Fruit fly (Drosophila melanogaster): Measurements from ENCODE around the gene CG5194.
A peak's percentile ranks its signal among the peaks of the same experiment; 100 is the strongest.

The CG5194 gene

dm6 chr3L:9004788-9005246 is 4.8 kb downstream of the CG5194 start, which contains the start of gene Doc3 (continued):
- TF ChIP-seq Blimp-1 (GFP tag; optimal IDR thresholded peaks at IDR 0.05) = no peak
- TF ChIP-seq Xbp1 (GFP tag; optimal IDR thresholded peaks at IDR 0.05) = no peak
- no peak for TF ChIP-seq CG11456 (GFP tag; IDR thresholded peaks at IDR 0.05)
- no peak for TF ChIP-seq Fer2 (tag; optimal IDR thresholded peaks at IDR 0.05)
- no peak for TF ChIP-seq CG12942 (GFP tag; optimal IDR thresholded peaks at IDR 0.05)
- no peak for TF ChIP-seq CG8765 (GFP tag; IDR thresholded peaks at IDR 0.05)
- TF ChIP-seq Ets97D (GFP tag; optimal IDR thresholded peaks at IDR 0.05) = no peak
- peak; percentile 75 for TF ChIP-seq grn (GFP tag; optimal IDR thresholded peaks at IDR 0.05)
- no peak for TF ChIP-seq h (optimal IDR thresholded peaks at IDR 0.05)
- TF ChIP-seq CG31224 (GFP tag; IDR thresholded peaks at IDR 0.05) = no peak
- no peak for TF ChIP-seq CG4328 (GFP tag; optimal IDR thresholded peaks at IDR 0.05)
- TF ChIP-seq gcm (GFP tag; optimal IDR thresholded peaks at IDR 0.05) = peak; percentile 11
- TF ChIP-seq z (GFP tag; IDR thresholded peaks at IDR 0.05) = peak; percentile 64; the same call in 1 of the 3 replicates
- TF ChIP-seq CG3847 (GFP tag; IDR thresholded peaks at IDR 0.05) = no peak
- peak; percentile 68 for TF ChIP-seq CG17829 (tag; optimal IDR thresholded peaks at IDR 0.05)
- no peak for TF ChIP-seq CG10366 (GFP tag; IDR thresholded peaks at IDR 0.05)
- no peak for TF ChIP-seq CG6654 (GFP tag; optimal IDR thresholded peaks at IDR 0.05)
- no peak for TF ChIP-seq fd96Cb (tag; optimal IDR thresholded peaks at IDR 0.05)
- peak; percentile 90 for TF ChIP-seq crol (GFP tag; IDR thresholded peaks at IDR 0.05)
- TF ChIP-seq CG9932 (GFP tag; IDR thresholded peaks at IDR 0.05) = no peak
- TF ChIP-seq gce (GFP tag; IDR thresholded peaks at IDR 0.05) = no peak
- peak; percentile 99 for TF ChIP-seq Nf-YC (tag; optimal IDR thresholded peaks at IDR 0.05)
- TF ChIP-seq CG9437 (GFP tag; optimal IDR thresholded peaks at IDR 0.05) = peak; percentile 27
- TF ChIP-seq Jarid2 (GFP tag; optimal IDR thresholded peaks at IDR 0.05) = peak; percentile 44
- TF ChIP-seq Dp (GFP tag; optimal IDR thresholded peaks at IDR 0.05) = no peak
- TF ChIP-seq CG10543 (GFP tag; optimal IDR thresholded peaks at IDR 0.05) = peak; percentile 70
- TF ChIP-seq CG34224 (GFP tag; IDR thresholded peaks at IDR 0.05; ENCODE audit: partially characterized antibody) = 0 out of 3 replicates have a peak, but pooled peaks have one; percentile 17
- TF ChIP-seq CG2199 (GFP tag; IDR thresholded peaks at IDR 0.05) = peak; percentile 29; the same call in 1 of the 3 replicates
- TF ChIP-seq al (GFP tag; IDR thresholded peaks at IDR 0.05) = no peak
- peak; percentile 82 for TF ChIP-seq GATAe (GFP tag; conservative IDR thresholded peaks at IDR 0.05)
- TF ChIP-seq jigr1 (GFP tag; IDR thresholded peaks at IDR 0.05) = no peak
- TF ChIP-seq CG8478 (optimal IDR thresholded peaks at IDR 0.05) = peak; percentile 25
- no peak for TF ChIP-seq Hr39 (optimal IDR thresholded peaks at IDR 0.05)
- TF ChIP-seq HHEX (GFP tag; optimal IDR thresholded peaks at IDR 0.05) = no peak
- no peak for TF ChIP-seq CG7839 (tag; optimal IDR thresholded peaks at IDR 0.05)
- TF ChIP-seq CG11504 (tag; optimal IDR thresholded peaks at IDR 0.05) = no peak
- TF ChIP-seq CG1602 (GFP tag; optimal IDR thresholded peaks at IDR 0.05) = no peak
- peak; percentile 53 for TF ChIP-seq Deaf1 (tag; optimal IDR thresholded peaks at IDR 0.05)
- no peak for TF ChIP-seq jing (GFP tag; optimal IDR thresholded peaks at IDR 0.05)
- TF ChIP-seq sr (GFP tag; IDR thresholded peaks at IDR 0.05) = peak; percentile 65; the same call in 1 of the 3 replicates
- TF ChIP-seq grau (tag; optimal IDR thresholded peaks at IDR 0.05) = no peak
- TF ChIP-seq Dll (GFP tag; IDR thresholded peaks at IDR 0.05; ENCODE audit: partially characterized antibody) = 0 out of 4 replicates have a peak, but pooled peaks have one; percentile 44
- TF ChIP-seq kah (GFP tag; optimal IDR thresholded peaks at IDR 0.05) = peak; percentile 28
- no peak for TF ChIP-seq CG12744 (GFP tag; optimal IDR thresholded peaks at IDR 0.05)
- no peak for TF ChIP-seq CG30020 (tag; optimal IDR thresholded peaks at IDR 0.05)
- no peak for TF ChIP-seq eyg (GFP tag; optimal IDR thresholded peaks at IDR 0.05)
- TF ChIP-seq CG2889 (GFP tag; IDR thresholded peaks at IDR 0.05) = no peak

Measured in whole organism, embryonic.